Worm (Caenorhabditis elegans): ENCODE measurements around the gene K04F1.9.

- TF ChIP-seq him-1 (tag; optimal IDR thresholded peaks at IDR 0.05) = no peak
- TF ChIP-seq dao-5 (tag; optimal IDR thresholded peaks at IDR 0.05) = no peak
These were observed 46.3 kb upstream of the K04F1.9 start, which contains the start of gene nhr-179 for ce11 chrV:1618760-1619159.
